Worm (Caenorhabditis elegans) whole organism, L4/young adult: Measurements from ENCODE around the gene F01F1.11.

Experiments
- W03F9.2 ChIP-seq: fragments of 150-350 bp; optimal IDR thresholded peaks from 2 replicates; lab custom pipeline; 2014; ENCODE audit warnings: missing biosample characterization, missing genetic modification characterization
- dao-5 ChIP-seq: sonication (generic microtip); optimal IDR thresholded peaks from 2 replicates; lab custom pipeline; 2016; ENCODE audit warnings: missing genotype, missing genetic modification characterization, moderate library complexity, missing compliant biosample characterization
- him-1 ChIP-seq: sonication (generic microtip); optimal IDR thresholded peaks from 2 replicates; lab custom pipeline; 2016; ENCODE audit warnings: missing genotype, missing genetic modification reagents, missing genetic modification characterization, missing compliant biosample characterization

The F01F1.11 gene

DNA sequence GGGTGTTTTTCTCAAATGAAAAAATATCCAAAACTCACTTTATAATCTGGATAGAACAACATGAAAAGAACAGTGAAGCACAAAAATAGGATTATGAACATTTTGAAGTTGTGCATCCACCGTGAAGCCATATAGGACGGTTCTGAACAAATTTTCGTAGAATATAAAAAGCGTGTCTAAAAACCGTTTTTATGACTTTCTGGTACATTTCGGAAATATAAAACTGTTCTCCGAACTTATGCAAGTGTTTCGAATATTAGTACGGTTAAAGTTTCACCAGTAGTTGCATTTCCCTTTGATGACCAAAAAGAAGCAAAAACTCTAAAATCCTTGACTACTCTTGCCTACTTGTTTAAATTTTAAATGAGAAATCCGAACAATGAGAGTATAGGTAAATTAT is 17.0 kb upstream of the F01F1.11 start, which contains the start of gene C28H8.8:
C28H8.8 (minus strand) TSS at position 101 of the 400 bp plus-strand sequence.
- TF ChIP-seq dao-5 (no peak), W03F9.2 (no peak), him-1 (tag; lab: Kevin White, UChicago) (no peak)

- TF ChIP-seq W03F9.2 (no peak), dao-5 (no peak), him-1 (tag; lab: Kevin White, UChicago) (no peak)
Measured at ce11 chrIII:5886893-5887292, 15.2 kb upstream of the F01F1.11 start, which contains the start of gene C28H8.7. Gene C28H8.7, minus strand, starts transcription at chrIII:5886993.

ce11 chrIII:5884459-5884858 is 12.8 kb upstream of the F01F1.11 start:
- TF ChIP-seq dao-5, result no peak
- TF ChIP-seq him-1 (tag; lab: Kevin White, UChicago), result no peak
- TF ChIP-seq W03F9.2, result no peak

DNA sequence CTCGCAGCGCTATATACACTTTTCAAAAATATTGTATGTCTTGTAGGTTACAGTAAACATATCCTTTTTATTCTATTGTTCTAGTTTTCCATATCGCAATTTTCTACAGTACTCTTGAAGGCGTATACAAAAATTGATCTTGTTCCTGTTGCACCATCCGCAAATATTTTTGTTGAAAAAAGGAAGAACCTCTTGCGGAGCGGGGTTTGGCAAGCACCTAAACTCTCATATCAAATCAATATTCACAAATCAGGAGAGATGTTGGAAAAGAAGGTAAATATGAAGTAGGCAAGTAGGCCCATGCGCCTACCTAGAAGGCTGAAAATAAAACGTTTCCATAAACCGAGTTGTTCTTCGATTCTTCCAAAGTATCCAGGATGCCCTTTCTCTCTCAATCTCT is 12.3 kb upstream of the F01F1.11 start, which contains the start of gene C28H8.5:
C28H8.5 (plus strand) TSS at position 301 of the 400 bp plus-strand sequence.
- TF ChIP-seq dao-5 (no peak), him-1 (tag; lab: Kevin White, UChicago) (no peak), W03F9.2 (no peak)

DNA sequence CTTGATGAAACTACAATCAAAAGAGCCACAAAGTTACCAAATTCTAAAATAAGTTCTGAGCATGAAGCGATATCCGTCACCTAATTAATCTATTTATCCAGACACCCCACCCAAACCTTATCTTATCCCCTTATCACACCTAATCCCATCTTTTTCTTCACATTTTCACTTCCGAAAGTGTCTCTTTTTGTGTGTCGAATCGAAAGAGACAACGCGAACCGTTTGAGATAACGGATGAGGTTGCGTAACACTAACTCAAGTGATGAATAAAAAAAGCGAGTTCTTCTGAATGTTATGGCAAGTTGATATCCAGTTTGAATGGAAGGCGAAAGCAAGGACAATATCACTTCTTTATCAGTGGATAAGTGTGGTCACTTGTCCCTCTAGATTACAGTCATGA is 11.8 kb upstream of the F01F1.11 start:
- TF ChIP-seq him-1 (tag; lab: Kevin White, UChicago) (no peak), dao-5 (no peak), W03F9.2 (no peak)

ce11 chrIII:5882823-5883222 is 11.1 kb upstream of the F01F1.11 start, which contains the start of gene F01F1.14:
Gene F01F1.14, minus strand, starts transcription at chrIII:5882923.
- TF ChIP-seq W03F9.2, result no peak
- no peak for TF ChIP-seq dao-5
- TF ChIP-seq him-1 (tag; lab: Kevin White, UChicago), result no peak

DNA sequence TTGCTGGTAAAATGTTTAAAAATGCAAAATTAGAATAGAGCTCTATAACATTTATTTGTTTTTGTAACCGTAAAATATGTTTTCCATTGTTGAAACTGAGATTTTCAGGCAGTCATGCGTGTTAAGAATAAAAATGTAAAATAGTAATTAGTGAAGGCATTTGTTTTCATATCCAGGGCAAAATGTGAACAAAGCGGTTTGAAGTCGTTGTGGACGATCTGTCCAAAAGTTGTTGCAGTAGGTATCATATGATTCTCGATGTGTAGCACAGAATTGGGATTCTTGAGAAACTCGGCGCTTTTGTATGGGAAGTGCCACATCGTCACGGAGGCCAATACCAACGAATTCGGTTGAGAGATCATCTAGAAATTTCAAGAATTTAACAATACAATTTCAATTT is 10.6 kb upstream of the F01F1.11 start:
- TF ChIP-seq dao-5, result no peak
- no peak for TF ChIP-seq W03F9.2
- TF ChIP-seq him-1 (tag; lab: Kevin White, UChicago), result no peak

DNA sequence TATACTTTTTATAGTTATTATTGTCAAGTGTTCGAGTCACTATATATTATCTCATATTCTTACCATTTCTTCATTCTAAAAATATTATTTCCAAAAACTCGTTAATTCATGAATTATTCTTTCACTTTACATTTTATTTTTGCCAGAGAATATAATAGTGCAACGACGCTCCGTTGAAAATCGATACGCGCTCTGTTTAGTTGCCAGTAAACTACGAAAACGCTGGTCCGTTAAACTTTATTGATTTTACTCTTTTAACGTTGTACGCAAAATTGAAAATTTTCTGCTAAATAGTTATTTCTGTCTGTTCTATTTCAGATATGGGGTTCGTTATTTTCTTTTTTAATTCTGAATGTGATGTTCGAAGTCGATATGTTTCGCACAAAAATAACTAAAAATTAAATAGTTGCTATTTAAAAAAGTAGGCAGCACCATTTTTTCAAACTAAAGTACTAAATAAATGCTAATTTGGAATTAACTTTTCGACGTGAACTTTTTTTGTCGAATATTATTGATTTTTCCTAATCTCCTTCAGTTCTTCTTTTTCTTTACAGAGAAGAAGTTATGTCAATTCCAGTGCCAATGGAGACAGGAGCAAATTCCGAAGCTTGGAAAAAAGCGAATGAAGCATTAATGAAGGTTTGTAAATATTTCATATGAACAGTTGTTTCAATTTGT is 7.8 kb upstream of the F01F1.11 start, which contains the start of gene hpo-10:
hpo-10 (plus strand) TSS at position 199 of the 678 bp plus-strand sequence.
- no peak for TF ChIP-seq dao-5

ce11 chrIII:5878215-5878614 is 6.5 kb upstream of the F01F1.11 start, which contains the start of the genes mig-21 and F01F1.2:
Gene mig-21, minus strand, starts transcription at chrIII:5878380.
Gene F01F1.2, plus strand, starts transcription at chrIII:5878554.
- TF ChIP-seq dao-5, result no peak
- TF ChIP-seq W03F9.2, result no peak
- no peak for TF ChIP-seq him-1 (tag; lab: Kevin White, UChicago)

ce11 chrIII:5876867-5877641 is 5.4 kb upstream of the F01F1.11 start:
- TF ChIP-seq W03F9.2 (no peak), him-1 (tag; lab: Kevin White, UChicago) (no peak), dao-5 (no peak)

DNA sequence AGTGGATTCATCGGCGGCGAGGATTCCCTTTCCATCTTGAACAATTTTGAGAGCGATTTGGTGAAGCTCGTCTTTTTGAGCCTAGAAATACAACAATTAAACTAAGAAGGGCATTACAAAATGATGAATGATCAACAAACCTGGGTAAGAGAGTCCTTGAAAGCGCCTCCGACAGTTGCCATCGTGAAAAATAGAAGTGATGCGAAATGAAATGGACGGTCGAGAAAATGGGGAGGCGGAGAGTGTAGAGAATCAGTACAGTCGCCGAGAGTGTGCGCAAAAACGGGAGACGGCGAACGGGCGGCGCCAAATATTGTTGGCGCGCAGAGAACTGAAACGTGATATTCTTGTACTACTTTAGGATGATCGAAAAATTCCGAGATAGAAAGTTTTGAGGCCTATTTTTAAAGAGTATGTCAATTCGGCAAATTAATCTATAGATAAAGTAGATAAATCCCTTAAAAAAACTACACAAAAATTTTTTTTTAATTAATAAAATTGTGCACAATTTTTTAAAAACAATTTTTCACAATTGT is 4.5 kb upstream of the F01F1.11 start, which contains the start of gene aldo-2:
aldo-2 (minus strand) TSS at position 486 of the 536 bp plus-strand sequence.
- no peak for TF ChIP-seq him-1 (tag; lab: Kevin White, UChicago)
- no peak for TF ChIP-seq W03F9.2
- TF ChIP-seq dao-5, result no peak

- no peak for TF ChIP-seq dao-5
- no peak for TF ChIP-seq W03F9.2
- TF ChIP-seq him-1 (tag; lab: Kevin White, UChicago), result no peak
Measured at ce11 chrIII:5875705-5876104, 4.0 kb upstream of the F01F1.11 start.

DNA sequence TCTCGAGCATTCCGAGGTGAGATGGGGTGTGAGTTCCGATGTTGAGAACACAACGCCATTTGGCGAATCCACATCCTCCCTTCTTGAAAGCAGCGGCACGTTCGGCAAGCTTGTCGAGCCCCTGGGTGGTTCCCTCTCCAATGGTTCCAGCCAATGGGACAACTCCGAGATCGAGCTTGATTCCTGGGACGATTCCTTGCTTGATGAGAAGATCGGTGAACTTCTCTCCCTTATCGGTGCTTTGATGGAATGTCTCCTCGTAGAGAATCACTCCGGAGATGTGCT is 3.7 kb upstream of the F01F1.11 start:
- TF ChIP-seq dao-5 (no peak), W03F9.2 (no peak), him-1 (tag; lab: Kevin White, UChicago) (no peak)

DNA sequence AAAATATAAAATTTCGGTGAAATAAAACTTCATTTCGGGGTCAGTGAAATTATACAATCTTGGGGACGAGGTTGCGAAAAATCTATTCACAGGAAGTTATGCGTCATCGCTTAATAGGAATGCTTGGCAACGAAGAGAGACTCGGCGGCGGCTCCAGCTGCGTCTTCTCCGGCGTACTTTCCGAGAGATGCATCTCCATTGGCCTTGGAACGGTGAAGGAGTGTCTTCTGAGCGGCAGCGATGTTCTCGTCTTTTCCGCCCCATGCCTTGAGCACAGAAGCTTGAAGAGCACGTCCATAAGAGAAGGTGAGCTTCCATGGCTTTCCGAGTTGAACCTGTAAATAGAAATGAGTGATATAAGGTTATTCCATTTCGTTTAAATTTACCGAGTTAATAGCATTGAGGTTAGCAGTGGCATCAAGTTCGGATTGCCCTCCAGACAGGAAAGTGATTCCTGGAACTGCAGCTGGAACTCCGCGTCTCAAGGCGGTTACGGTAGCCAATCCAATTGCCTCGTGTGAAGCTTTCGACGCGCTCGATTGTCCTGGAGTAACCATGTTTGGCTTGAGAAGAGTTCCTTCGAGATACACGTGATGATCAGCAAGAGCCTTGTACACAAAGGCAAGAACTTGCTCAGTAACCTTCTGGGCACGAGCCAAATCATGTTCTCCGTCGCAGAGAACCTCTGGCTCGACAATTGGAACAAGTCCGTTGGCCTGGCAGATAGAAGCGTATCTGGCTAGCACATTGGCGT is 3.2 kb upstream of the F01F1.11 start:
- TF ChIP-seq W03F9.2 (no peak), dao-5 (no peak), him-1 (tag; lab: Kevin White, UChicago) (no peak)
